Worm (Caenorhabditis elegans): ENCODE results near the gene ZK666.15.

DNA sequence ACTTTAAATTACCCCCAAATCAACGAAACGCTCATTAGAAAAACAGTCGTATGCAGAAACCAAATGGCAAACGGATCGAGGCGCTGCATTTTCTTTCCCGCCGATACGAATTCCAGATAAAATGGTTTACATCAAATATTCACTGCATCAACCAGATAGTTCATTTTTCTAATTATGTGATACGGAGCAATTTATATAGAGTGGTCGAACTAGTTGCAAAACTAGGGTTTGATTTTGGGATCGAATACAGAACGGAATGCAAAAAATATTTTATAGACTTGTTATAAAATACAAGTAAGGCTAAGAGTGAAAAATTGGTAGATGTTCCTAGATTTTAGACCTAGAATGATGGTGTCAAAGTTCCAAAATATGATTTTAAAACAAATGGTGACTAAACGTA is 33.0 kb downstream of the ZK666.15 start:
- TF ChIP-seq elt-3 (tag; optimal IDR thresholded peaks at IDR 0.05) (no peak), snpc-4 (tag; optimal IDR thresholded peaks at IDR 0.05) (no peak), lin-39 (tag; optimal IDR thresholded peaks at IDR 0.05) (no peak), skn-1 (tag; optimal IDR thresholded peaks at IDR 0.05) (no peak), zag-1 (tag; optimal IDR thresholded peaks at IDR 0.05) (no peak), pha-4 (tag; optimal IDR thresholded peaks at IDR 0.05) (no peak), egl-27 (tag; optimal IDR thresholded peaks at IDR 0.05) (no peak), daf-12 (tag; optimal IDR thresholded peaks at IDR 0.05) (no peak), nfya-1 (tag; optimal IDR thresholded peaks at IDR 0.05; ENCODE audit: insufficient read depth) (no peak), unc-39 (tag; optimal IDR thresholded peaks at IDR 0.05) (no peak), ztf-11 (tag; optimal IDR thresholded peaks at IDR 0.05) (no peak), aly-2 (tag; optimal IDR thresholded peaks at IDR 0.05) (no peak)
